Worm (Caenorhabditis elegans) whole organism, midembryonic: Measurements from ENCODE around the gene Y57E12B.11.

Experiments used
- klf-2 ChIP-seq: fragments of 200-800 bp; sonication (Bioruptor generic); conservative IDR thresholded peaks from 2 replicates; pipeline ENCODE4 v1.3.6; 2022; ENCODE audit warnings: missing genetic modification reagents, missing genetic modification characterization, missing compliant biosample characterization
- med-1 ChIP-seq: sonication (generic microtip); optimal IDR thresholded peaks from 2 replicates; lab custom pipeline; 2017; ENCODE audit warnings: missing genetic modification characterization, mild to moderate bottlenecking, missing compliant biosample characterization, antibody characterized with exemption, missing genetic modification reagents; ENCODE audit not compliant: insufficient read depth

- no peak for TF ChIP-seq klf-2 (GFP tag; lab: Robert Waterston, UW)
- TF ChIP-seq med-1 (GFP tag; lab: Kevin White, UChicago), result no peak
Measured at ce11 chrV:6928938-6929337, 20.7 kb downstream of the Y57E12B.11 start, which contains the start of gene unc-68.
